Fruit fly (Drosophila melanogaster) whole organism: ENCODE measurements around the gene Pp2C1.

Experiments used
- CG8478 ChIP-seq: fragments of >200 bp; optimal IDR thresholded peaks from 2 replicates; lab custom pipeline; 2018; ENCODE audit warnings: inconsistent platforms
- EcR ChIP-seq, 2 experiments: fragments of >200 bp; optimal IDR thresholded peaks; 2 replicates each; lab custom pipeline; 2017; ENCODE audit warnings: missing biosample characterization in 2 of 2, missing genetic modification characterization in 2 of 2, missing genetic modification reagents in 2 of 2
- pan ChIP-seq: fragments of >200 bp; optimal IDR thresholded peaks from 2 replicates; lab custom pipeline; 2017
- psq ChIP-seq: fragments of >200 bp; optimal IDR thresholded peaks from 2 replicates; lab custom pipeline; 2017
- usp ChIP-seq: fragments of >200 bp; optimal IDR thresholded peaks from 2 replicates; lab custom pipeline; 2017; ENCODE audit warnings: missing biosample characterization, missing genetic modification characterization, mixed read lengths

DNA sequence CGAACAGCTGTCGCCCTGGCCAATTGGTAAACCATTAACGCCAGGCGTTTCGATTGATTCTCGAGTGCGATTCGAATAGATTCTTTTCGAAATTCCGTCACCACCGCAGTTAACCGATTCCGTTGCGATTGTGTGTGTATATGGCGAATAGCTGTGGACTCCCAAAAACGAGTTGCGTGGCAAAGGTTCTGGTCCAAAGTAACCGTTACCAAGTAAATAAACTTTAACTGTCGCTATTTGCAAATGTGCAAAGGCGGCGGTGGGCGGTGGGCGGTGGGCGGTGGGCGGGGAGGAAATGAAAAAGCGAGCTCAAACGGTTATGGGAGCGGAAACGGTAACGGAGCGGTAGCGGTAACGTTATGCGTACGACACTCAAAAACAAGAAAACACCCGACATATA lies 42.8 kb downstream of the Pp2C1 start, which contains the start of gene CG3081:
- TF ChIP-seq usp: no peak
- no peak for TF ChIP-seq psq
- no peak for TF ChIP-seq pan (lab: Kevin White, UChicago)
- TF ChIP-seq EcR (GFP tag; optimal IDR thresholded peaks at IDR 0.05; lab: Kevin White, UChicago): no peak
- TF ChIP-seq CG8478 (lab: Kevin White, UChicago): no peak
